Fruit fly (Drosophila melanogaster): Measurements from ENCODE around the gene Dbct.
A peak's percentile ranks its signal among the peaks of the same experiment; 100 is the strongest.

The Dbct gene

dm6 chrX:15043013-15043699 lies 42.8 kb upstream of the Dbct start (continued):
- TF ChIP-seq CG32532 (GFP tag; IDR thresholded peaks at IDR 0.05) (peak; percentile 12), slbo (GFP tag; IDR thresholded peaks at IDR 0.05) (peak; percentile 31), dysf (GFP tag; IDR thresholded peaks at IDR 0.05) (peak; percentile 47; the same call in 2 of the 3 replicates), YL-1 (GFP tag; optimal IDR thresholded peaks at IDR 0.05) (peak; percentile 87), CG18476 (GFP tag; optimal IDR thresholded peaks at IDR 0.05) (peak; percentile 81), CG1603 (tag; optimal IDR thresholded peaks at IDR 0.05) (peak; percentile 88), CG12769 (tag; optimal IDR thresholded peaks at IDR 0.05) (peak; percentile 76), tup (GFP tag; optimal IDR thresholded peaks at IDR 0.05) (peak; percentile 90), hkb (optimal IDR thresholded peaks at IDR 0.05) (no peak), hkb (GFP tag; IDR thresholded peaks at IDR 0.05) (peak; percentile 90), Asciz (GFP tag; optimal IDR thresholded peaks at IDR 0.05) (peak; percentile 98), CG43689 (GFP tag; IDR thresholded peaks at IDR 0.05) (peak; percentile 73), CG3838 (GFP tag; optimal IDR thresholded peaks at IDR 0.05) (peak; percentile 78), CG10979 (tag; optimal IDR thresholded peaks at IDR 0.05) (peak; percentile 45), CG4820 (GFP tag; optimal IDR thresholded peaks at IDR 0.05) (peak; percentile 66), CG7839 (tag; optimal IDR thresholded peaks at IDR 0.05) (peak; percentile 36), nom (GFP tag; optimal IDR thresholded peaks at IDR 0.05) (no peak), MTF-1 (GFP tag; optimal IDR thresholded peaks at IDR 0.05; ENCODE audit: borderline replicate concordance) (peak; percentile 94), PHDP (tag; optimal IDR thresholded peaks at IDR 0.05) (peak; percentile 86), CG14860 (GFP tag; IDR thresholded peaks at IDR 0.05; ENCODE audit: partially characterized antibody) (no peak), CG12155 (GFP tag; optimal IDR thresholded peaks at IDR 0.05) (no peak), insv (GFP tag; optimal IDR thresholded peaks at IDR 0.05) (peak in 1 of 2 experiments; percentile 64), zen (tag; optimal IDR thresholded peaks at IDR 0.05) (no peak), CG5245 (GFP tag; optimal IDR thresholded peaks at IDR 0.05) (peak; percentile 63), CG12104 (GFP tag; optimal IDR thresholded peaks at IDR 0.05) (peak; percentile 86), Ada2b (GFP tag; IDR thresholded peaks at IDR 0.05) (peak; percentile 8), CG9215 (GFP tag; IDR thresholded peaks at IDR 0.05) (no peak), Eip74EF (GFP tag; optimal IDR thresholded peaks at IDR 0.05) (peak in 1 of 2 experiments; percentile 81), CG30431 (GFP tag; optimal IDR thresholded peaks at IDR 0.05) (peak; percentile 46), B-H2 (GFP tag; optimal IDR thresholded peaks at IDR 0.05) (peak; percentile 40), crp (GFP tag; optimal IDR thresholded peaks at IDR 0.05) (peak in 1 of 2 experiments; percentile 46), fd96Cb (tag; optimal IDR thresholded peaks at IDR 0.05) (peak; percentile 50), Myb (GFP tag; optimal IDR thresholded peaks at IDR 0.05) (peak; percentile 25), Lhr (GFP tag; optimal IDR thresholded peaks at IDR 0.05) (peak; percentile 83), CG8359 (GFP tag; optimal IDR thresholded peaks at IDR 0.05; ENCODE audit: borderline replicate concordance) (peak; percentile 71), Adf1 (GFP tag; IDR thresholded peaks at IDR 0.05) (no peak), Usf (GFP tag; optimal IDR thresholded peaks at IDR 0.05) (peak; percentile 22), HLHmδ (GFP tag; optimal IDR thresholded peaks at IDR 0.05) (peak; percentile 91), Atf6 (GFP tag; IDR thresholded peaks at IDR 0.05) (peak; percentile 78), Mrtf (GFP tag; IDR thresholded peaks at IDR 0.05) (peak; percentile 47; the same call in 2 of the 3 replicates), cato (GFP tag; optimal IDR thresholded peaks at IDR 0.05; ENCODE audit: borderline replicate concordance) (peak; percentile 52), bab2 (GFP tag; optimal IDR thresholded peaks at IDR 0.05) (peak; percentile 95), vfl (GFP tag; optimal IDR thresholded peaks at IDR 0.05) (no peak), lbe (GFP tag; optimal IDR thresholded peaks at IDR 0.05) (peak; percentile 57), CG5953 (GFP tag; IDR thresholded peaks at IDR 0.05) (peak; percentile 89), luna (GFP tag; optimal IDR thresholded peaks at IDR 0.05) (no peak), rib (GFP tag; IDR thresholded peaks at IDR 0.05) (peak; percentile 65), CG15073 (GFP tag; optimal IDR thresholded peaks at IDR 0.05) (peak; percentile 25), CG5180 (GFP tag; optimal IDR thresholded peaks at IDR 0.05) (peak; percentile 87)

All from whole organism, embryonic.